Worm (Caenorhabditis elegans) whole organism, L1 larva: ENCODE results near the gene K10G6.5.

ENCODE experiments used
- ceh-88 ChIP-seq: fragments of 200-800 bp; sonication (Bioruptor generic); IDR thresholded peaks from 2 replicates; pipeline ENCODE4 v1.3.6; 2022; ENCODE audit warnings: missing genetic modification characterization, missing compliant biosample characterization
- dsc-1 ChIP-seq: sonication (generic microtip); optimal IDR thresholded peaks from 2 replicates; lab custom pipeline; 2016; ENCODE audit warnings: mild to moderate bottlenecking, missing genetic modification characterization, missing compliant biosample characterization
- efl-1 ChIP-seq, 4 experiments: fragments of 150-350 bp; optimal IDR thresholded peaks in 3 of 4; peaks in 1 of 4; 1 replicate in 1 of 4; 2 replicates in 3 of 4; lab custom pipeline; 2014; ENCODE audit warnings: missing biosample characterization in 2 of 4, missing genetic modification characterization in 2 of 4, missing genetic modification reagents in 2 of 4
- elt-2 ChIP-seq: sonication (generic microtip); optimal IDR thresholded peaks from 2 replicates; lab custom pipeline; 2016; ENCODE audit warnings: missing genetic modification characterization, mild to moderate bottlenecking, inconsistent platforms, missing compliant biosample characterization, missing genetic modification reagents
- elt-3 ChIP-seq, 6 experiments: fragments of 150-350 bp in 1 of 6; sonication (generic microtip); optimal IDR thresholded peaks; 2 replicates each; lab custom pipeline; 2017 to 2018; ENCODE audit warnings: missing biosample characterization in 6 of 6, missing genetic modification characterization in 6 of 6, inconsistent platforms in 1 of 6
- fkh-10 ChIP-seq: sonication (generic microtip); optimal IDR thresholded peaks from 2 replicates; lab custom pipeline; 2017; ENCODE audit warnings: missing biosample characterization, missing genetic modification reagents, missing genetic modification characterization
- fkh-8 ChIP-seq: sonication (generic microtip); optimal IDR thresholded peaks from 2 replicates; lab custom pipeline; 2016; ENCODE audit warnings: mild to moderate bottlenecking, missing genetic modification characterization, missing compliant biosample characterization
- fos-1 ChIP-seq: fragments of 150-350 bp; optimal IDR thresholded peaks from 2 replicates; lab custom pipeline; 2014; ENCODE audit warnings: missing biosample characterization, missing genetic modification characterization
- hlh-17 ChIP-seq: fragments of 200-800 bp; sonication (Bioruptor generic); optimal IDR thresholded peaks from 2 replicates; lab custom pipeline; 2018; ENCODE audit warnings: missing genetic modification characterization, mild to moderate bottlenecking, missing compliant biosample characterization, moderate library complexity, borderline replicate concordance
- hlh-4 ChIP-seq: sonication (generic microtip); optimal IDR thresholded peaks from 2 replicates; lab custom pipeline; 2016; ENCODE audit warnings: mild to moderate bottlenecking, missing genetic modification characterization, missing compliant biosample characterization
- hpl-2 ChIP-seq: fragments of 150-350 bp; optimal IDR thresholded peaks from 2 replicates; lab custom pipeline; 2014; ENCODE audit warnings: missing biosample characterization, missing genetic modification reagents, missing genetic modification characterization
- irx-1 ChIP-seq: sonication (generic microtip); optimal IDR thresholded peaks from 2 replicates; lab custom pipeline; 2016; ENCODE audit warnings: missing genetic modification characterization, missing compliant biosample characterization
- isw-1 ChIP-seq: fragments of 200-800 bp; sonication (Bioruptor generic); IDR thresholded peaks from 2 replicates; pipeline ENCODE4 v1.3.6; 2022; ENCODE audit warnings: missing genetic modification characterization, missing compliant biosample characterization
- jun-1 ChIP-seq: fragments of 150-350 bp; optimal IDR thresholded peaks from 2 replicates; lab custom pipeline; 2014; ENCODE audit warnings: missing biosample characterization, missing genetic modification reagents, missing genetic modification characterization
- lin-13 ChIP-seq: fragments of 150-350 bp; optimal IDR thresholded peaks from 2 replicates; lab custom pipeline; 2014; ENCODE audit warnings: missing biosample characterization, missing genetic modification reagents, missing genetic modification characterization
- lin-15B ChIP-seq: fragments of 150-350 bp; sonication (generic microtip); optimal IDR thresholded peaks from 3 replicates; lab custom pipeline; 2014; ENCODE audit warnings: missing biosample characterization, missing genetic modification characterization
- lin-39 ChIP-seq: fragments of 150-350 bp; optimal IDR thresholded peaks from 2 replicates; lab custom pipeline; 2014; ENCODE audit warnings: missing biosample characterization, missing genetic modification reagents, missing genetic modification characterization
- mef-2 ChIP-seq: fragments of 150-350 bp; optimal IDR thresholded peaks from 2 replicates; lab custom pipeline; 2014; ENCODE audit warnings: missing biosample characterization, missing genetic modification characterization
- nhr-237 ChIP-seq: fragments of 150-350 bp; optimal IDR thresholded peaks from 2 replicates; lab custom pipeline; 2014; ENCODE audit warnings: missing biosample characterization, missing genetic modification characterization
- nhr-28 ChIP-seq: fragments of 150-350 bp; optimal IDR thresholded peaks from 2 replicates; lab custom pipeline; 2014; ENCODE audit warnings: missing biosample characterization, missing genetic modification characterization
- nhr-77 ChIP-seq: fragments of 150-350 bp; optimal IDR thresholded peaks from 2 replicates; lab custom pipeline; 2014; ENCODE audit warnings: missing biosample characterization, missing genetic modification characterization
- nhr-90 ChIP-seq: sonication (generic microtip); optimal IDR thresholded peaks from 2 replicates; lab custom pipeline; 2016; ENCODE audit warnings: mild to moderate bottlenecking, missing genetic modification characterization, missing compliant biosample characterization; ENCODE audit not compliant: poor library complexity
- pax-3 ChIP-seq: fragments of 200-800 bp; sonication (Bioruptor generic); optimal IDR thresholded peaks from 2 replicates; lab custom pipeline; 2018; ENCODE audit warnings: mild to moderate bottlenecking, missing genetic modification characterization, moderate library complexity, missing compliant biosample characterization
- skn-1 ChIP-seq: fragments of 150-350 bp; optimal IDR thresholded peaks from 2 replicates; lab custom pipeline; 2014; ENCODE audit warnings: missing biosample characterization, missing genetic modification characterization
- unc-30 ChIP-seq: sonication (generic microtip); optimal IDR thresholded peaks from 2 replicates; lab custom pipeline; 2017; ENCODE audit warnings: missing biosample characterization, missing genetic modification characterization
- unc-62 ChIP-seq: fragments of 150-350 bp; optimal IDR thresholded peaks from 2 replicates; lab custom pipeline; 2014; ENCODE audit warnings: missing biosample characterization, missing genetic modification reagents, missing genetic modification characterization
- unc-86 ChIP-seq: sonication (generic microtip); optimal IDR thresholded peaks from 2 replicates; lab custom pipeline; 2016; ENCODE audit warnings: missing genetic modification characterization, missing compliant biosample characterization
- xbp-1 ChIP-seq: sonication (generic microtip); optimal IDR thresholded peaks from 2 replicates; lab custom pipeline; 2016; ENCODE audit warnings: missing genetic modification characterization, missing compliant biosample characterization
- zag-1 ChIP-seq: fragments of 150-350 bp; optimal IDR thresholded peaks from 2 replicates; lab custom pipeline; 2014; ENCODE audit warnings: missing biosample characterization, missing genetic modification characterization

The K10G6.5 gene

ce11 chrII:3980373-3980772 lies 6.7 kb upstream of the K10G6.5 start:
- TF ChIP-seq nhr-237 (tag; lab: Kevin White, UChicago) = no peak
- TF ChIP-seq efl-1 (optimal IDR thresholded peaks at IDR 0.05; lab: Kevin White, UChicago) = no peak
- peak in 1 of 2 experiments; percentile 20 for TF ChIP-seq efl-1 (GFP tag; optimal IDR thresholded peaks at IDR 0.05 in 1 of 2; lab: Kevin White, UChicago)

ce11 chrII:3982313-3982712 lies 4.7 kb upstream of the K10G6.5 start, which contains the start of gene lin-31:
Gene lin-31 (plus strand): TSS chrII:3982549.
- TF ChIP-seq lin-13 (GFP tag; lab: Kevin White, UChicago) = no peak
- TF ChIP-seq pax-3 = no peak
- TF ChIP-seq irx-1 (tag; lab: Kevin White, UChicago) = no peak

ce11 chrII:3984242-3984641 lies 2.8 kb upstream of the K10G6.5 start:
- no peak for TF ChIP-seq lin-15B (tag; lab: Kevin White, UChicago)
- TF ChIP-seq nhr-28 (tag; lab: Kevin White, UChicago) = no peak
- TF ChIP-seq nhr-237 (tag; lab: Kevin White, UChicago) = no peak
- TF ChIP-seq jun-1 = no peak
- TF ChIP-seq xbp-1 = no peak
- no peak for TF ChIP-seq nhr-77 (tag; lab: Kevin White, UChicago)
- TF ChIP-seq isw-1 (GFP tag; lab: Robert Waterston, UW) = no peak
- TF ChIP-seq nhr-90 (tag; lab: Kevin White, UChicago) = no peak
- TF ChIP-seq elt-3 (tag; optimal IDR thresholded peaks at IDR 0.05; lab: Kevin White, UChicago) = no peak
- no peak for TF ChIP-seq hlh-4 (tag; lab: Kevin White, UChicago)
- no peak for TF ChIP-seq unc-30
- TF ChIP-seq zag-1 (tag; lab: Kevin White, UChicago) = no peak
- TF ChIP-seq unc-62 (GFP tag; lab: Kevin White, UChicago) = no peak
- no peak for TF ChIP-seq hpl-2 (GFP tag; lab: Kevin White, UChicago)
- TF ChIP-seq lin-13 (GFP tag; lab: Kevin White, UChicago) = no peak
- TF ChIP-seq dsc-1 (tag; lab: Kevin White, UChicago) = no peak
- TF ChIP-seq unc-86 (tag; lab: Kevin White, UChicago) = no peak
- no peak for TF ChIP-seq ceh-88

ce11 chrII:3989627-3990367 lies 2.7 kb downstream of the K10G6.5 start, which contains the start of gene Y14H12A.2:
Gene Y14H12A.2 (minus strand): TSS chrII:3989677.
- TF ChIP-seq lin-39 (no peak), elt-2 (tag; lab: Kevin White, UChicago) (peak; percentile 88), fkh-10 (GFP tag; lab: Kevin White, UChicago) (no peak)

ce11 chrII:3990706-3991105 lies 3.7 kb downstream of the K10G6.5 start:
- TF ChIP-seq zag-1 (tag; lab: Kevin White, UChicago) (no peak), lin-15B (tag; lab: Kevin White, UChicago) (no peak), elt-2 (tag; lab: Kevin White, UChicago) (peak; percentile 87), nhr-77 (tag; lab: Kevin White, UChicago) (no peak), skn-1 (tag; lab: Kevin White, UChicago) (no peak)

- TF ChIP-seq elt-2 (tag; lab: Kevin White, UChicago) (peak; percentile 80), fkh-8 (tag; lab: Kevin White, UChicago) (no peak), hlh-17 (GFP tag; lab: Kevin White, UChicago) (no peak), fos-1 (tag; lab: Kevin White, UChicago) (no peak), mef-2 (tag; lab: Kevin White, UChicago) (no peak)
Measured at ce11 chrII:3992029-3992428, 5.0 kb downstream of the K10G6.5 start.
